Worm (Caenorhabditis elegans) whole organism, L4/young adult: ENCODE measurements around the gene rsd-2.

Experiments used
- W03F9.2 ChIP-seq: fragments of 150-350 bp; optimal IDR thresholded peaks from 2 replicates; lab custom pipeline; 2014; ENCODE audit warnings: missing biosample characterization, missing genetic modification characterization
- dao-5 ChIP-seq: sonication (generic microtip); optimal IDR thresholded peaks from 2 replicates; lab custom pipeline; 2016; ENCODE audit warnings: missing genotype, missing genetic modification characterization, moderate library complexity, missing compliant biosample characterization
- him-1 ChIP-seq: sonication (generic microtip); optimal IDR thresholded peaks from 2 replicates; lab custom pipeline; 2016; ENCODE audit warnings: missing genotype, missing genetic modification reagents, missing genetic modification characterization, missing compliant biosample characterization

DNA sequence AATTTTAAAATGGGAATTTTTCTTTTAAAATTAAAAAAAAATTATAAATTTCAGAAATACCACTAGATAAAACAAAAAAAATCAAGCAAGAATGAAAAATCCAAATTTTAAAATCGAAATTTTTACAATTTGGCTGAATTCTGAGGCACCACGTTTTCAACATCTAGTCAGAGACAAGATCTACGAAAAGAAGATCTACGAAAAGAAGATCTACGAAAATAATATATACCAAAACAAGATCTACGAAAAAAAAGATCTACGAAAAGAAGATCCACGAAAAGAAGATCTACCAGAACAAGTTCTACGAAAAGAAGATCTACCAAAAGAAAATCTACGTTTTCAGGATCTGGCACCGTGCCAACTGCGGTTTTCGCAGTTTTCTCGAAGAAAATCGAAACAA, 53.0 kb downstream of the rsd-2 start:
- no peak for TF ChIP-seq W03F9.2 (tag; lab: Kevin White, UChicago)
- no peak for TF ChIP-seq him-1 (tag; lab: Kevin White, UChicago)
- no peak for TF ChIP-seq dao-5 (tag; lab: Kevin White, UChicago)
